Worm (Caenorhabditis elegans) whole organism, early embryonic: ENCODE measurements around the gene str-131.

Experiments used
- ama-1 ChIP-seq: fragments of 150-350 bp; optimal IDR thresholded peaks from 2 replicates; lab custom pipeline; 2014
- ceh-36 ChIP-seq: sonication (generic microtip); optimal IDR thresholded peaks from 2 replicates; lab custom pipeline; 2016; ENCODE audit warnings: missing genetic modification characterization, inconsistent platforms, missing compliant biosample characterization
- flt-1 ChIP-seq: fragments of 200-800 bp; sonication (Bioruptor generic); IDR thresholded peaks from 2 replicates; pipeline ENCODE4 v1.3.6; 2022; ENCODE audit warnings: missing genetic modification characterization, missing compliant biosample characterization
- pes-1 ChIP-seq: fragments of 200-800 bp; sonication (Bioruptor generic); IDR thresholded peaks from 2 replicates; pipeline ENCODE4 v1.3.6; 2022; ENCODE audit warnings: missing genetic modification reagents, missing genetic modification characterization, missing compliant biosample characterization

ce11 chrV:8035947-8036346 is 45.5 kb downstream of the str-131 start, which contains the start of gene ZC513.14:
- no peak for TF ChIP-seq flt-1 (GFP tag; lab: Robert Waterston, UW)
- no peak for TF ChIP-seq ceh-36 (tag; lab: Kevin White, UChicago)
- no peak for TF ChIP-seq ama-1
- TF ChIP-seq pes-1 (GFP tag; lab: Robert Waterston, UW): no peak
